Worm (Caenorhabditis elegans): ENCODE measurements around the gene H21P03.10.

H21P03.10 gene

ce11 chrIV:11520960-11521359 is 20.4 kb downstream of the H21P03.10 start, which contains the start of the genes M04B2.4 and gfl-1:
Gene M04B2.4 (minus strand): TSS chrIV:11521031.
Gene gfl-1 (plus strand): TSS chrIV:11521290.
- TF ChIP-seq ztf-23 (GFP tag; IDR thresholded peaks at IDR 0.05) (no peak), ref-1 (GFP tag; conservative IDR thresholded peaks at IDR 0.05) (no peak), tab-1 (GFP tag; IDR thresholded peaks at IDR 0.05) (no peak), cog-1 (tag; optimal IDR thresholded peaks at IDR 0.05) (no peak), klf-2 (GFP tag; conservative IDR thresholded peaks at IDR 0.05) (no peak), T22C8.4 (GFP tag; IDR thresholded peaks at IDR 0.05) (no peak), med-1 (GFP tag; optimal IDR thresholded peaks at IDR 0.05; ENCODE audit: insufficient read depth) (no peak), flt-1 (GFP tag; IDR thresholded peaks at IDR 0.05) (no peak)

- TF ChIP-seq cog-1 (tag; optimal IDR thresholded peaks at IDR 0.05) (no peak), ref-1 (GFP tag; conservative IDR thresholded peaks at IDR 0.05) (no peak), ztf-29 (GFP tag; IDR thresholded peaks at IDR 0.05) (no peak), ztf-23 (GFP tag; IDR thresholded peaks at IDR 0.05) (0 out of 2 replicates have a peak, but pooled peaks have one; percentile 31), tab-1 (GFP tag; IDR thresholded peaks at IDR 0.05) (no peak)
Measured at ce11 chrIV:11522225-11522952, 21.9 kb downstream of the H21P03.10 start.

ce11 chrIV:11523685-11524084 is 23.2 kb downstream of the H21P03.10 start:
- TF ChIP-seq med-1 (GFP tag; optimal IDR thresholded peaks at IDR 0.05; ENCODE audit: insufficient read depth) (no peak), ztf-23 (GFP tag; IDR thresholded peaks at IDR 0.05) (no peak), flt-1 (GFP tag; IDR thresholded peaks at IDR 0.05) (no peak), klf-2 (GFP tag; conservative IDR thresholded peaks at IDR 0.05) (no peak), cog-1 (tag; optimal IDR thresholded peaks at IDR 0.05) (no peak), tab-1 (GFP tag; IDR thresholded peaks at IDR 0.05) (no peak), ztf-29 (GFP tag; IDR thresholded peaks at IDR 0.05) (no peak), ref-1 (GFP tag; conservative IDR thresholded peaks at IDR 0.05) (no peak), T22C8.4 (GFP tag; IDR thresholded peaks at IDR 0.05) (no peak)

- TF ChIP-seq tab-1 (GFP tag; IDR thresholded peaks at IDR 0.05) (no peak), cog-1 (tag; optimal IDR thresholded peaks at IDR 0.05) (peak; percentile 31), klf-2 (GFP tag; conservative IDR thresholded peaks at IDR 0.05) (0 out of 2 replicates have a peak, but pooled peaks have one; percentile 32), ref-1 (GFP tag; conservative IDR thresholded peaks at IDR 0.05) (no peak), ztf-29 (GFP tag; IDR thresholded peaks at IDR 0.05) (peak; percentile 11; the same call in 1 of the 2 replicates), ztf-23 (GFP tag; IDR thresholded peaks at IDR 0.05) (no peak), flt-1 (GFP tag; IDR thresholded peaks at IDR 0.05) (peak; percentile 64; the same call in 1 of the 2 replicates), med-1 (GFP tag; optimal IDR thresholded peaks at IDR 0.05; ENCODE audit: insufficient read depth) (no peak)
Measured at ce11 chrIV:11524241-11524692, 23.7 kb downstream of the H21P03.10 start, which contains the start of gene mep-1. Gene mep-1 (plus strand): TSS chrIV:11524642.

- TF ChIP-seq med-1 (GFP tag; optimal IDR thresholded peaks at IDR 0.05; ENCODE audit: insufficient read depth) (no peak), flt-1 (GFP tag; IDR thresholded peaks at IDR 0.05) (no peak), klf-2 (GFP tag; conservative IDR thresholded peaks at IDR 0.05) (no peak), T22C8.4 (GFP tag; IDR thresholded peaks at IDR 0.05) (no peak), tab-1 (GFP tag; IDR thresholded peaks at IDR 0.05) (no peak), ztf-29 (GFP tag; IDR thresholded peaks at IDR 0.05) (no peak), ztf-23 (GFP tag; IDR thresholded peaks at IDR 0.05) (no peak), ref-1 (GFP tag; conservative IDR thresholded peaks at IDR 0.05) (no peak), cog-1 (tag; optimal IDR thresholded peaks at IDR 0.05) (no peak)
Measured at ce11 chrIV:11526189-11526588, 25.7 kb downstream of the H21P03.10 start.

- TF ChIP-seq ref-1 (GFP tag; conservative IDR thresholded peaks at IDR 0.05): no peak
- TF ChIP-seq tab-1 (GFP tag; IDR thresholded peaks at IDR 0.05): no peak
- TF ChIP-seq klf-2 (GFP tag; conservative IDR thresholded peaks at IDR 0.05): no peak
- no peak for TF ChIP-seq cog-1 (tag; optimal IDR thresholded peaks at IDR 0.05)
Measured at ce11 chrIV:11527752-11528151, 27.2 kb downstream of the H21P03.10 start, which contains the start of gene M04B2.2. Gene M04B2.2 (plus strand): TSS chrIV:11528052.

- TF ChIP-seq tab-1 (GFP tag; IDR thresholded peaks at IDR 0.05) (no peak), T22C8.4 (GFP tag; IDR thresholded peaks at IDR 0.05) (no peak), med-1 (GFP tag; optimal IDR thresholded peaks at IDR 0.05; ENCODE audit: insufficient read depth) (no peak), ztf-29 (GFP tag; IDR thresholded peaks at IDR 0.05) (no peak), ref-1 (GFP tag; conservative IDR thresholded peaks at IDR 0.05) (no peak), ztf-23 (GFP tag; IDR thresholded peaks at IDR 0.05) (no peak), cog-1 (tag; optimal IDR thresholded peaks at IDR 0.05) (no peak), klf-2 (GFP tag; conservative IDR thresholded peaks at IDR 0.05) (no peak), flt-1 (GFP tag; IDR thresholded peaks at IDR 0.05) (no peak)
Measured at ce11 chrIV:11548671-11549070, 48.1 kb downstream of the H21P03.10 start, which contains the start of gene M04B2.7. Gene M04B2.7 (minus strand): TSS chrIV:11548771.

ce11 chrIV:11549694-11550093 is 49.2 kb downstream of the H21P03.10 start:
- TF ChIP-seq T22C8.4 (GFP tag; IDR thresholded peaks at IDR 0.05): peak; percentile 81
- TF ChIP-seq ztf-23 (GFP tag; IDR thresholded peaks at IDR 0.05): peak; percentile 92
- peak; percentile 81 for TF ChIP-seq ref-1 (GFP tag; conservative IDR thresholded peaks at IDR 0.05)
- TF ChIP-seq tab-1 (GFP tag; IDR thresholded peaks at IDR 0.05): peak; percentile 95
- peak; percentile 95 for TF ChIP-seq flt-1 (GFP tag; IDR thresholded peaks at IDR 0.05)
- peak; percentile 81 for TF ChIP-seq ztf-29 (GFP tag; IDR thresholded peaks at IDR 0.05)
- 0 out of 2 replicates have a peak, but pooled peaks have one; percentile 47 for TF ChIP-seq klf-2 (GFP tag; conservative IDR thresholded peaks at IDR 0.05)
- TF ChIP-seq med-1 (GFP tag; optimal IDR thresholded peaks at IDR 0.05; ENCODE audit: insufficient read depth): peak; percentile 70
- TF ChIP-seq cog-1 (tag; optimal IDR thresholded peaks at IDR 0.05): peak; percentile 88

Measured in whole organism, midembryonic.